Fruit fly (Drosophila melanogaster) S2 (cell line): ENCODE data around the gene CG43155.

ENCODE experiments used
- CG8478 ChIP-seq: fragments of >200 bp; optimal IDR thresholded peaks from 2 replicates; lab custom pipeline; 2018
- CTCF ChIP-seq, 2 experiments: fragments of >200 bp; optimal IDR thresholded peaks; 2 replicates each; lab custom pipeline; 2018

- TF ChIP-seq CTCF (optimal IDR thresholded peaks at IDR 0.05; lab: Kevin White, UChicago) (no peak), CG8478 (lab: Kevin White, UChicago) (no peak)
Observed at dm6 chrX:11422532-11422931, 37.1 kb upstream of the CG43155 start, which contains the start of gene Gs2.
